Fruit fly (Drosophila melanogaster) whole organism, embryonic: ENCODE data around the gene Shmt.

Experiments used
- ATbp ChIP-seq: fragments of 200-800 bp; sonication (Bioruptor generic); optimal IDR thresholded peaks from 2 replicates; lab custom pipeline; 2017; ENCODE audit warnings: missing biosample characterization, mild to moderate bottlenecking, missing genetic modification characterization, missing genetic modification reagents
- BEAF-32 ChIP-seq: fragments of 200-800 bp; sonication (Bioruptor generic); optimal IDR thresholded peaks from 3 replicates; lab custom pipeline; 2017; ENCODE audit warnings: missing biosample characterization, missing genetic modification characterization, mild to moderate bottlenecking, moderate library complexity, missing genetic modification reagents
- CG10366 ChIP-seq: fragments of 200-800 bp; sonication (Bioruptor generic); IDR thresholded peaks from 2 replicates; pipeline ENCODE4 v1.3.6; 2022; ENCODE audit warnings: missing biosample characterization, missing genetic modification characterization
- CG11456 ChIP-seq: fragments of 200-800 bp; sonication (Bioruptor generic); IDR thresholded peaks from 3 replicates; pipeline ENCODE4 v1.3.6; 2022; ENCODE audit warnings: missing biosample characterization, missing genetic modification characterization
- CG11560 ChIP-seq: fragments of 200-800 bp; sonication (Bioruptor generic); IDR thresholded peaks from 3 replicates; pipeline ENCODE4 v1.3.6; 2022; ENCODE audit warnings: missing biosample characterization, missing genetic modification characterization
- CG12942 ChIP-seq: fragments of 200-800 bp; sonication (Bioruptor generic); optimal IDR thresholded peaks from 3 replicates; lab custom pipeline; 2016; ENCODE audit warnings: missing biosample characterization, missing genetic modification characterization
- CG14667 ChIP-seq: fragments of 200-800 bp; sonication (Bioruptor generic); IDR thresholded peaks from 2 replicates; pipeline ENCODE4 v1.3.6; 2022; ENCODE audit warnings: missing biosample characterization, missing genetic modification characterization
- CG15479 ChIP-seq: fragments of 200-800 bp; sonication (Bioruptor generic); optimal IDR thresholded peaks from 3 replicates; lab custom pipeline; 2019; ENCODE audit warnings: missing biosample characterization, mild to moderate bottlenecking, missing genetic modification characterization, moderate library complexity
- CG17186 ChIP-seq: fragments of 200-800 bp; sonication (Bioruptor generic); optimal IDR thresholded peaks from 3 replicates; lab custom pipeline; 2017; ENCODE audit warnings: missing biosample characterization, missing genetic modification reagents, missing genetic modification characterization
- CG17359 ChIP-seq: fragments of 200-800 bp; sonication (Bioruptor generic); optimal IDR thresholded peaks from 3 replicates; lab custom pipeline; 2018; ENCODE audit warnings: missing biosample characterization, mild to moderate bottlenecking, missing genetic modification characterization, moderate library complexity
- CG18599 ChIP-seq: fragments of 200-800 bp; sonication (Bioruptor generic); optimal IDR thresholded peaks from 3 replicates; lab custom pipeline; 2017; ENCODE audit warnings: missing biosample characterization, missing genetic modification characterization, mild to moderate bottlenecking, moderate library complexity, missing genetic modification reagents
- CG18619 ChIP-seq: fragments of 200-800 bp; sonication (Bioruptor generic); optimal IDR thresholded peaks from 3 replicates; lab custom pipeline; 2017; ENCODE audit warnings: missing biosample characterization, mild to moderate bottlenecking, missing genetic modification characterization
- CG2712 ChIP-seq: fragments of 200-800 bp; optimal IDR thresholded peaks from 3 replicates; lab custom pipeline; 2019; ENCODE audit warnings: missing biosample characterization, mild to moderate bottlenecking, missing genetic modification characterization, moderate library complexity
- CG3838 ChIP-seq: fragments of 200-800 bp; sonication (Bioruptor generic); optimal IDR thresholded peaks from 3 replicates; lab custom pipeline; 2016; ENCODE audit warnings: missing biosample characterization, missing genetic modification characterization
- CG4854 ChIP-seq: fragments of 200-800 bp; sonication (Bioruptor generic); optimal IDR thresholded peaks from 2 replicates; lab custom pipeline; 2016; ENCODE audit warnings: missing biosample characterization, missing genetic modification characterization, inconsistent platforms
- CG5245 ChIP-seq: fragments of 200-800 bp; sonication (Bioruptor generic); optimal IDR thresholded peaks from 3 replicates; lab custom pipeline; 2016; ENCODE audit warnings: missing biosample characterization, missing genetic modification characterization
- CG7839 ChIP-seq: fragments of 200-800 bp; sonication (Bioruptor generic); optimal IDR thresholded peaks from 3 replicates; lab custom pipeline; 2018; ENCODE audit warnings: missing biosample characterization, mild to moderate bottlenecking, missing genetic modification characterization, moderate library complexity
- CG8281 ChIP-seq: fragments of 200-800 bp; sonication (Bioruptor generic); optimal IDR thresholded peaks from 2 replicates; lab custom pipeline; 2018; ENCODE audit warnings: missing biosample characterization, mild to moderate bottlenecking, missing genetic modification characterization, moderate library complexity
- CG9932 ChIP-seq: fragments of 200-800 bp; sonication (Bioruptor generic); IDR thresholded peaks from 2 replicates; pipeline ENCODE4 v1.3.6; 2022; ENCODE audit warnings: missing biosample characterization, missing genetic modification characterization
- D ChIP-seq, 2 experiments: fragments of 200-800 bp in 1 of 2; fragments of >200 bp in 1 of 2; sonication (Bioruptor generic) in 1 of 2; optimal IDR thresholded peaks; 2 replicates in 1 of 2; 3 replicates in 1 of 2; lab custom pipeline; 2017; ENCODE audit warnings: mild to moderate bottlenecking in 1 of 2, missing biosample characterization in 1 of 2, missing genetic modification characterization in 1 of 2, missing genetic modification reagents in 1 of 2
- D19A ChIP-seq: fragments of 200-800 bp; optimal IDR thresholded peaks from 3 replicates; lab custom pipeline; 2019; ENCODE audit warnings: missing biosample characterization, mild to moderate bottlenecking, missing genetic modification characterization, moderate library complexity
- Drgx ChIP-seq: fragments of 200-800 bp; sonication (Bioruptor generic); IDR thresholded peaks from 2 replicates; pipeline ENCODE4 v1.3.6; 2022; ENCODE audit warnings: missing biosample characterization, missing genetic modification characterization
- Gug ChIP-seq: fragments of 200-800 bp; sonication (Bioruptor generic); IDR thresholded peaks from 4 replicates; pipeline ENCODE4 v1.3.6; 2022; ENCODE audit warnings: missing biosample characterization, missing genetic modification characterization
- NFAT ChIP-seq: fragments of 200-800 bp; sonication (Bioruptor generic); IDR thresholded peaks from 2 replicates; pipeline ENCODE4 v1.3.6; 2022; ENCODE audit warnings: missing biosample characterization, missing genetic modification characterization
- NfI ChIP-seq: fragments of 200-800 bp; sonication (Bioruptor generic); optimal IDR thresholded peaks from 3 replicates; lab custom pipeline; 2018; ENCODE audit warnings: missing biosample characterization, mild to moderate bottlenecking, missing genetic modification characterization, moderate library complexity
- Spps ChIP-seq: fragments of 200-800 bp; sonication (Bioruptor generic); optimal IDR thresholded peaks from 2 replicates; lab custom pipeline; 2018; ENCODE audit warnings: missing biosample characterization, mild to moderate bottlenecking, missing genetic modification characterization
- Trl ChIP-seq, 3 experiments: fragments of >200 bp in 2 of 3; fragments of 200-800 bp in 1 of 3; sonication (Bioruptor generic) in 1 of 3; optimal IDR thresholded peaks; 2 replicates in 1 of 3; 3 replicates in 2 of 3; lab custom pipeline; 2016 to 2017; ENCODE audit warnings: missing biosample characterization in 1 of 3, missing genetic modification characterization in 1 of 3
- bbx ChIP-seq: fragments of 200-800 bp; sonication (Bioruptor generic); IDR thresholded peaks from 2 replicates; pipeline ENCODE4 v1.3.6; 2022; ENCODE audit warnings: missing biosample characterization, missing genetic modification characterization; ENCODE audit not compliant: partially characterized antibody
- bowl ChIP-seq: fragments of 200-800 bp; sonication (Bioruptor generic); IDR thresholded peaks from 2 replicates; pipeline ENCODE4 v1.3.6; 2022; ENCODE audit warnings: missing biosample characterization, missing genetic modification characterization
- bsh ChIP-seq, 2 experiments: fragments of 200-800 bp; sonication (Bioruptor generic); optimal IDR thresholded peaks; 2 replicates each; lab custom pipeline; 2017 to 2018; ENCODE audit warnings: mild to moderate bottlenecking in 2 of 2, missing biosample characterization in 2 of 2, missing genetic modification characterization in 2 of 2, moderate library complexity in 1 of 2
- chm ChIP-seq: fragments of 200-800 bp; sonication (Bioruptor generic); IDR thresholded peaks from 2 replicates; pipeline ENCODE4 v1.3.6; 2022; ENCODE audit warnings: missing biosample characterization, missing genetic modification characterization
- danr ChIP-seq: fragments of 200-800 bp; sonication (Bioruptor generic); IDR thresholded peaks from 2 replicates; pipeline ENCODE4 v1.3.6; 2022; ENCODE audit warnings: missing biosample characterization, missing genetic modification characterization
- disco-r ChIP-seq: fragments of 200-800 bp; sonication (Bioruptor generic); optimal IDR thresholded peaks from 2 replicates; lab custom pipeline; 2016; ENCODE audit warnings: missing biosample characterization, missing genetic modification characterization
- eve ChIP-seq, 2 experiments: fragments of >200 bp; optimal IDR thresholded peaks; 2 replicates each; lab custom pipeline; 2017; ENCODE audit warnings: missing biosample characterization in 2 of 2, missing genetic modification characterization in 2 of 2
- fu2 ChIP-seq: fragments of 200-800 bp; sonication (Bioruptor generic); optimal IDR thresholded peaks from 2 replicates; lab custom pipeline; 2016; ENCODE audit warnings: missing biosample characterization, missing genetic modification characterization
- gem ChIP-seq: fragments of 200-800 bp; sonication (Bioruptor generic); optimal IDR thresholded peaks from 2 replicates; lab custom pipeline; 2019; ENCODE audit warnings: missing biosample characterization, mild to moderate bottlenecking, missing genetic modification characterization, moderate library complexity
- lbe ChIP-seq: fragments of 200-800 bp; sonication (Bioruptor generic); optimal IDR thresholded peaks from 2 replicates; lab custom pipeline; 2016; ENCODE audit warnings: missing biosample characterization, mild to moderate bottlenecking, missing genetic modification characterization
- nerfin-1 ChIP-seq: fragments of 200-800 bp; sonication (Bioruptor generic); optimal IDR thresholded peaks from 3 replicates; lab custom pipeline; 2019; ENCODE audit warnings: missing biosample characterization, mild to moderate bottlenecking, missing genetic modification characterization, moderate library complexity
- nmo ChIP-seq: fragments of 200-800 bp; sonication (Bioruptor generic); optimal IDR thresholded peaks from 2 replicates; lab custom pipeline; 2018; ENCODE audit warnings: missing biosample characterization, mild to moderate bottlenecking, missing genetic modification characterization, moderate library complexity
- pho ChIP-seq: fragments of 200-800 bp; sonication (Bioruptor generic); optimal IDR thresholded peaks from 2 replicates; lab custom pipeline; 2016; ENCODE audit warnings: missing biosample characterization, missing genetic modification characterization
- run ChIP-seq: fragments of 200-800 bp; sonication (Bioruptor generic); optimal IDR thresholded peaks from 3 replicates; lab custom pipeline; 2018; ENCODE audit warnings: missing biosample characterization, mild to moderate bottlenecking, missing genetic modification characterization
- seq ChIP-seq: fragments of 200-800 bp; sonication (Bioruptor generic); IDR thresholded peaks from 2 replicates; pipeline ENCODE4 v1.3.6; 2022; ENCODE audit warnings: missing biosample characterization, missing genetic modification characterization
- so ChIP-seq: fragments of 200-800 bp; sonication (Bioruptor generic); IDR thresholded peaks from 3 replicates; pipeline ENCODE4 v1.3.6; 2022; ENCODE audit warnings: missing biosample characterization, missing genetic modification characterization
- stc ChIP-seq: fragments of 200-800 bp; sonication (Bioruptor generic); IDR thresholded peaks from 2 replicates; pipeline ENCODE4 v1.3.6; 2022; ENCODE audit warnings: missing biosample characterization, missing genetic modification characterization
- z ChIP-seq: fragments of 200-800 bp; sonication (Bioruptor generic); IDR thresholded peaks from 3 replicates; pipeline ENCODE4 v1.3.6; 2022; ENCODE audit warnings: missing biosample characterization, missing genetic modification characterization
- zf30C ChIP-seq: fragments of 200-800 bp; sonication (Bioruptor generic); optimal IDR thresholded peaks from 3 replicates; lab custom pipeline; 2018; ENCODE audit warnings: missing biosample characterization, mild to moderate bottlenecking, missing genetic modification characterization

The Shmt gene

DNA sequence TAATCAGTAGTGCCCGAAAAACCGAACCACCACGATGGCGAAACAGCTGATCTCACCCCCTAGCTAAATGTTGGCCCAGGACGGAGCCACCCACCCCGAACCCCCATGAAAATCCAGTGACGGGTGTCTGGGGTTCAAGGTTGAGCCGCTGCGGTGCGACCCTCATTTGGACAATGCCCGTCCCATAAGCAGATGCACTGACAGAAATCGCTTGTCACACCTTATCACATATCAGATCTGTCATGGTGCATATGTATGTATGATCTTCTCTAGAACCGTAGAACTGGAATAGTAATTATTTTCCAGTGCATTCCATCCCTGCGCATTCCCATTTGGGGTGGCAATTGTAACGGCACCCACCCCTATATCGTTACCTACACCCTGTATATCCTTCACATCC, 27.7 kb downstream of the Shmt start (continued):
- TF ChIP-seq seq (peak; percentile 70), CG15479 (GFP tag; lab: Kevin White, UChicago) (no peak), CG12942 (no peak), fu2 (GFP tag; lab: Kevin White, UChicago) (no peak), so (GFP tag; lab: Robert Waterston, UW) (peak; percentile 44; the same call in 1 of the 3 replicates), danr (GFP tag; lab: Robert Waterston, UW) (no peak), CG18619 (GFP tag; lab: Kevin White, UChicago) (peak; percentile 4), z (GFP tag; lab: Robert Waterston, UW) (no peak), bbx (GFP tag; lab: Robert Waterston, UW) (no peak), BEAF-32 (GFP tag; lab: Kevin White, UChicago) (no peak), CG10366 (GFP tag; lab: Robert Waterston, UW) (peak; percentile 38; the same call in 1 of the 2 replicates), CG8281 (tag; lab: Kevin White, UChicago) (no peak), bsh (GFP tag; optimal IDR thresholded peaks at IDR 0.05; lab: Kevin White, UChicago) (peak in 1 of 2 experiments; percentile 61), CG5245 (GFP tag; lab: Kevin White, UChicago) (no peak), run (tag; lab: Kevin White, UChicago) (peak; percentile 12), CG17186 (GFP tag; lab: Kevin White, UChicago) (no peak), CG2712 (peak; percentile 52), bowl (GFP tag; lab: Robert Waterston, UW) (no peak), zf30C (GFP tag; lab: Kevin White, UChicago) (peak; percentile 93), nmo (GFP tag; lab: Kevin White, UChicago) (peak; percentile 10), CG7839 (tag; lab: Kevin White, UChicago) (peak; percentile 27), nerfin-1 (tag; lab: Kevin White, UChicago) (peak; percentile 46), CG14667 (no peak), lbe (GFP tag; lab: Kevin White, UChicago) (no peak), pho (GFP tag; lab: Kevin White, UChicago) (no peak), NfI (GFP tag; lab: Kevin White, UChicago) (no peak), chm (GFP tag; lab: Robert Waterston, UW) (peak; percentile 61; the same call in 1 of the 2 replicates)

DNA sequence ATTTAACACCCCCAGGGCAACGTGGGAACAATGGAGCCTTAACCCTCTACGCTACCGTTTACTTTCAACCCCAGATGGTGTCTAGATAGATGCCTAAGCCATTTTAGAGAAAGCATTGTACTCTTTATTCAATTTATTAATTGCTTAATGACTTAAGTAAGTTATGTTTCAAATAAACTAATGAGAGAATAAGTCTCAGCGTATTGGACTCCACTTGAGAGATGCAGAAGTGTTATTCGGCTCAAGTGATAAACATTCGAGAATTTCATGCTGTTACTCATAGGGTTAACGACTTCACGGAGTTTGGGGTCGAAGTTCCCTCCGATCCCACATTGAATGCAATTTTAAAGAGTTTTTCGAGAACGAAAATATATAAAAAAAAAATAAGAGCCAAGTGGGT, 28.3 kb downstream of the Shmt start:
- TF ChIP-seq CG3838 (GFP tag; lab: Kevin White, UChicago): no peak
- no peak for TF ChIP-seq CG9932 (GFP tag; lab: Robert Waterston, UW)
- no peak for TF ChIP-seq NFAT
- TF ChIP-seq eve (GFP tag; optimal IDR thresholded peaks at IDR 0.05; lab: Kevin White, UChicago): peak in 1 of 2 experiments; percentile 7
- TF ChIP-seq Drgx: 0 out of 2 replicates have a peak, but pooled peaks have one; percentile 10

DNA sequence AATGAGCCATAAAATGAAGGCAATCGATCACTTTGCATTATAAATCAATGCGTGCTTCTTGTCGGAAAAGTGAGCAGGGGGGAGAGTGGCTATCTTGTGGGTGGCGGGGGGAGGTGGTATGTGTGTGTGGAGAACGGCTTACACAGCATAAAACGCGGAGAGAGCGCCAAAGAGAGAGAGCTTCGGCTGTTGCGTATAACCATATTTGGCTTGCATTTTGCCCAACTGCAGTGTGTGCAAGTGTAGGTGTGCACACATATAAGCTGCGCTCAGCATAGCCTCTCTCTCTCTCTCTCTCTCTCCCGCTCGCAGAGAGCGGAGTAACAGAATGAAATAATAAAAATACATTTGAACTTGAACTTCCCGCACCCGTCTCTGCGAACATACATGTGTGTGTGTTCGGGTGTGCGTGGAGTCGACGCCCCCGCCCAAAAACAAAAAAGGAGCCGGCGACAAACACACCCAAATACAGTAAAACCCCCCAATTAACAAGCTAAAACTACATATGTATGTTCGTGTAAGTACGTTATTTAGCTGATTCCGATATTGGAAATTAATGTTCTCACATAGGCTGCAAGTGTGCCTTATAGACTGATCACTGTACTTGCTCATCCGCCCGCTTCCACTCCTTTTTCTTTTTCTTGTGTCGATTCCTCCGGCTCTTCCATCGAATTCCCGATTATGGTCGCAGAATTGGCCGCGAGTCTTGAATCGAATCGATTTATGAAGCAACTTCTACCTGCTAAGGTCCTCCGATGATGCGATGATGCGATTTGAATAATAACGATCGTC, 29.6 kb downstream of the Shmt start:
- peak; percentile 21 for TF ChIP-seq CG18599
- TF ChIP-seq lbe (GFP tag; lab: Kevin White, UChicago): peak; percentile 49
- TF ChIP-seq CG17359 (tag; lab: Kevin White, UChicago): no peak
- TF ChIP-seq CG4854: no peak
- 0 out of 4 replicates have a peak, but pooled peaks have one; percentile 23 for TF ChIP-seq Gug
- peak; percentile 48 to 53 for TF ChIP-seq bsh (GFP tag; optimal IDR thresholded peaks at IDR 0.05; lab: Kevin White, UChicago)
- no peak for TF ChIP-seq Spps (tag; lab: Kevin White, UChicago)
- TF ChIP-seq CG11456: peak; percentile 52; the same call in 2 of the 3 replicates
- no peak for TF ChIP-seq disco-r (GFP tag; lab: Kevin White, UChicago)
- TF ChIP-seq D (optimal IDR thresholded peaks at IDR 0.05; lab: Kevin White, UChicago): no peak
- TF ChIP-seq D (GFP tag; optimal IDR thresholded peaks at IDR 0.05; lab: Kevin White, UChicago): no peak
- TF ChIP-seq gem (tag; lab: Kevin White, UChicago): peak; percentile 56
- no peak for TF ChIP-seq ATbp (GFP tag; lab: Kevin White, UChicago)
- no peak for TF ChIP-seq D19A (tag; lab: Kevin White, UChicago)
- no peak for TF ChIP-seq CG11560 (tag; lab: Robert Waterston, UW)
- peak; percentile 76 to 92 for TF ChIP-seq Trl (optimal IDR thresholded peaks at IDR 0.05; lab: Kevin White, UChicago)
- TF ChIP-seq Trl (GFP tag; optimal IDR thresholded peaks at IDR 0.05; lab: Kevin White, UChicago): no peak
- TF ChIP-seq stc (GFP tag; lab: Robert Waterston, UW): no peak
